Fruit fly (Drosophila melanogaster) whole organism, embryonic: Measurements from ENCODE around the gene Rok.
A peak's percentile ranks its signal among the peaks of the same experiment; 100 is the strongest.

Experiments used
- Atf3 ChIP-seq: fragments of 200-800 bp; sonication (Bioruptor generic); optimal IDR thresholded peaks from 3 replicates; lab custom pipeline; 2016; ENCODE audit warnings: missing biosample characterization, missing genetic modification characterization
- Awh ChIP-seq: fragments of 200-800 bp; sonication (Bioruptor generic); IDR thresholded peaks from 2 replicates; pipeline ENCODE4, ENCODE4 v1.3.6; 2022; ENCODE audit warnings: missing biosample characterization, missing genetic modification characterization
- CG11085 ChIP-seq: fragments of 200-800 bp; sonication (Bioruptor generic); IDR thresholded peaks from 2 replicates; pipeline ENCODE4 v1.3.6; 2022; ENCODE audit warnings: missing biosample characterization, missing genetic modification characterization
- CG12071 ChIP-seq: fragments of 200-800 bp; sonication (Bioruptor generic); optimal IDR thresholded peaks from 3 replicates; lab custom pipeline; 2018; ENCODE audit warnings: missing biosample characterization, mild to moderate bottlenecking, missing genetic modification characterization
- CG12155 ChIP-seq: fragments of 200-800 bp; sonication (Bioruptor generic); optimal IDR thresholded peaks from 3 replicates; lab custom pipeline; 2016; ENCODE audit warnings: missing biosample characterization, missing genetic modification characterization
- CG15073 ChIP-seq: fragments of 200-800 bp; sonication (Bioruptor generic); optimal IDR thresholded peaks from 2 replicates; lab custom pipeline; 2016; ENCODE audit warnings: missing biosample characterization, missing genetic modification characterization
- CG15479 ChIP-seq: fragments of 200-800 bp; sonication (Bioruptor generic); optimal IDR thresholded peaks from 3 replicates; lab custom pipeline; 2019; ENCODE audit warnings: missing biosample characterization, mild to moderate bottlenecking, missing genetic modification characterization, moderate library complexity
- CG17912 ChIP-seq: fragments of 200-800 bp; sonication (Bioruptor generic); optimal IDR thresholded peaks from 2 replicates; lab custom pipeline; 2018; ENCODE audit warnings: missing biosample characterization, mild to moderate bottlenecking, missing genetic modification characterization
- CG18599 ChIP-seq: fragments of 200-800 bp; sonication (Bioruptor generic); optimal IDR thresholded peaks from 3 replicates; lab custom pipeline; 2017; ENCODE audit warnings: missing biosample characterization, missing genetic modification characterization, mild to moderate bottlenecking, moderate library complexity, missing genetic modification reagents
- CG2129 ChIP-seq: fragments of 200-800 bp; sonication (Bioruptor generic); IDR thresholded peaks from 2 replicates; pipeline ENCODE4 v1.3.6; 2022; ENCODE audit warnings: missing biosample characterization, missing genetic modification characterization; ENCODE audit not compliant: partially characterized antibody
- CG2889 ChIP-seq: fragments of 200-800 bp; sonication (Bioruptor generic); IDR thresholded peaks from 3 replicates; pipeline ENCODE4 v1.3.6; 2022; ENCODE audit warnings: missing biosample characterization, missing genetic modification characterization
- CG31441 ChIP-seq: fragments of 200-800 bp; sonication (Bioruptor generic); IDR thresholded peaks from 2 replicates; pipeline ENCODE4 v1.3.6; 2022; ENCODE audit warnings: missing biosample characterization, missing genetic modification characterization
- CG33557 ChIP-seq: fragments of 200-800 bp; sonication (Bioruptor generic); optimal IDR thresholded peaks from 2 replicates; lab custom pipeline; 2019; ENCODE audit warnings: missing biosample characterization, mild to moderate bottlenecking, missing genetic modification characterization, moderate library complexity
- CG3407 ChIP-seq: fragments of 200-800 bp; sonication (Bioruptor generic); optimal IDR thresholded peaks from 2 replicates; lab custom pipeline; 2018; ENCODE audit warnings: missing biosample characterization, mild to moderate bottlenecking, missing genetic modification characterization
- CG4424 ChIP-seq: fragments of 200-800 bp; sonication (Bioruptor generic); optimal IDR thresholded peaks from 3 replicates; lab custom pipeline; 2016; ENCODE audit warnings: missing biosample characterization, missing genetic modification characterization
- CG7271 ChIP-seq: fragments of 200-800 bp; sonication (Bioruptor generic); optimal IDR thresholded peaks from 2 replicates; lab custom pipeline; 2018; ENCODE audit warnings: missing biosample characterization, mild to moderate bottlenecking, missing genetic modification characterization, moderate library complexity
- CG7745 ChIP-seq: fragments of 200-800 bp; sonication (Bioruptor generic); optimal IDR thresholded peaks from 2 replicates; lab custom pipeline; 2018; ENCODE audit warnings: missing biosample characterization, mild to moderate bottlenecking, missing genetic modification characterization, moderate library complexity
- CG8478 ChIP-seq: fragments of >200 bp; optimal IDR thresholded peaks from 2 replicates; lab custom pipeline; 2018
- CG9437 ChIP-seq: fragments of 200-800 bp; sonication (Bioruptor generic); optimal IDR thresholded peaks from 2 replicates; lab custom pipeline; 2018; ENCODE audit warnings: missing biosample characterization, mild to moderate bottlenecking, missing genetic modification characterization
- CG9932 ChIP-seq: fragments of 200-800 bp; sonication (Bioruptor generic); IDR thresholded peaks from 2 replicates; pipeline ENCODE4 v1.3.6; 2022; ENCODE audit warnings: missing biosample characterization, missing genetic modification characterization
- Dad ChIP-seq: fragments of 200-800 bp; sonication (Bioruptor generic); optimal IDR thresholded peaks from 3 replicates; lab custom pipeline; 2016; ENCODE audit warnings: missing biosample characterization, missing genetic modification characterization
- Dip2 ChIP-seq: fragments of 200-800 bp; sonication (Bioruptor generic); IDR thresholded peaks from 2 replicates; pipeline ENCODE4 v1.3.6; 2022; ENCODE audit warnings: missing biosample characterization, missing genetic modification characterization
- Fer1 ChIP-seq: fragments of 200-800 bp; sonication (Bioruptor generic); optimal IDR thresholded peaks from 2 replicates; lab custom pipeline; 2017; ENCODE audit warnings: missing biosample characterization, mild to moderate bottlenecking, missing genetic modification characterization
- Fer3 ChIP-seq: fragments of 200-800 bp; sonication (Bioruptor generic); optimal IDR thresholded peaks from 2 replicates; lab custom pipeline; 2018; ENCODE audit warnings: missing biosample characterization, mild to moderate bottlenecking, missing genetic modification characterization, moderate library complexity
- HLH3B ChIP-seq: fragments of 200-800 bp; sonication (Bioruptor generic); IDR thresholded peaks from 2 replicates; pipeline ENCODE4 v1.3.6; 2022; ENCODE audit warnings: missing biosample characterization, missing genetic modification characterization
- HmgZ ChIP-seq: fragments of 200-800 bp; sonication (Bioruptor generic); optimal IDR thresholded peaks from 2 replicates; lab custom pipeline; 2018; ENCODE audit warnings: missing biosample characterization, mild to moderate bottlenecking, missing genetic modification characterization
- Nf-YC ChIP-seq: fragments of 200-800 bp; optimal IDR thresholded peaks from 3 replicates; lab custom pipeline; 2019; ENCODE audit warnings: missing biosample characterization, mild to moderate bottlenecking, missing genetic modification characterization, moderate library complexity
- NfI ChIP-seq: fragments of 200-800 bp; sonication (Bioruptor generic); optimal IDR thresholded peaks from 3 replicates; lab custom pipeline; 2018; ENCODE audit warnings: missing biosample characterization, mild to moderate bottlenecking, missing genetic modification characterization, moderate library complexity
- Pdp1 ChIP-seq, 2 experiments: fragments of 200-800 bp; sonication (Bioruptor generic); optimal IDR thresholded peaks; 3 replicates each; lab custom pipeline; 2016; ENCODE audit warnings: missing biosample characterization in 2 of 2, missing genetic modification characterization in 2 of 2, mild to moderate bottlenecking in 1 of 2, moderate library complexity in 1 of 2
- Tbp ChIP-seq: fragments of >200 bp; optimal IDR thresholded peaks from 2 replicates; lab custom pipeline; 2018; ENCODE audit warnings: missing biosample characterization, missing genetic modification characterization
- Usf ChIP-seq: fragments of 200-800 bp; sonication (Bioruptor generic); optimal IDR thresholded peaks from 2 replicates; lab custom pipeline; 2017; ENCODE audit warnings: missing genotype, missing biosample characterization, missing genetic modification characterization
- ato ChIP-seq: fragments of 200-800 bp; sonication (Bioruptor generic); IDR thresholded peaks from 2 replicates; pipeline ENCODE4 v1.3.6; 2022; ENCODE audit warnings: missing biosample characterization, missing genetic modification characterization; ENCODE audit not compliant: partially characterized antibody
- caup ChIP-seq: fragments of 200-800 bp; sonication (Bioruptor generic); optimal IDR thresholded peaks from 3 replicates; lab custom pipeline; 2017; ENCODE audit warnings: missing biosample characterization, mild to moderate bottlenecking, missing genetic modification characterization, moderate library complexity; ENCODE audit not compliant: severe bottlenecking
- crol ChIP-seq: fragments of 200-800 bp; sonication (Bioruptor generic); IDR thresholded peaks from 2 replicates; pipeline ENCODE4 v1.3.6; 2022; ENCODE audit warnings: missing biosample characterization, missing genetic modification characterization
- dysf ChIP-seq: fragments of 200-800 bp; sonication (Bioruptor generic); IDR thresholded peaks from 3 replicates; pipeline ENCODE4 v1.3.6; 2022; ENCODE audit warnings: missing biosample characterization, missing genetic modification characterization
- grn ChIP-seq: fragments of 200-800 bp; sonication (Bioruptor generic); optimal IDR thresholded peaks from 3 replicates; lab custom pipeline; 2017; ENCODE audit warnings: missing biosample characterization, missing genetic modification characterization
- gt ChIP-seq: fragments of 200-800 bp; sonication (Bioruptor generic); IDR thresholded peaks from 2 replicates; pipeline ENCODE4 v1.3.6; 2022; ENCODE audit warnings: missing biosample characterization, missing genetic modification characterization
- h ChIP-seq: fragments of >200 bp; optimal IDR thresholded peaks from 2 replicates; lab custom pipeline; 2017
- hb ChIP-seq: fragments of 200-800 bp; sonication (Bioruptor generic); IDR thresholded peaks from 3 replicates; pipeline ENCODE4 v1.3.6; 2022; ENCODE audit warnings: missing biosample characterization, missing genetic modification characterization; ENCODE audit not compliant: partially characterized antibody
- knrl ChIP-seq: fragments of 200-800 bp; sonication (Bioruptor generic); IDR thresholded peaks from 3 replicates; pipeline ENCODE4 v1.3.6; 2022; ENCODE audit warnings: missing biosample characterization, missing genetic modification characterization; ENCODE audit not compliant: partially characterized antibody
- lilli ChIP-seq: fragments of 200-800 bp; sonication (Bioruptor generic); optimal IDR thresholded peaks from 3 replicates; lab custom pipeline; 2016; ENCODE audit warnings: missing biosample characterization, missing genetic modification characterization
- lola ChIP-seq, 3 experiments: fragments of >200 bp in 2 of 3; fragments of 200-800 bp in 1 of 3; sonication (Bioruptor generic) in 1 of 3; optimal IDR thresholded peaks; 2 replicates each; lab custom pipeline; 2017 to 2019; ENCODE audit warnings: missing biosample characterization in 3 of 3, missing genetic modification characterization in 3 of 3, mild to moderate bottlenecking in 1 of 3, moderate library complexity in 1 of 3
- pros ChIP-seq: fragments of 200-800 bp; sonication (Bioruptor generic); optimal IDR thresholded peaks from 3 replicates; lab custom pipeline; 2019; ENCODE audit warnings: missing biosample characterization, mild to moderate bottlenecking, missing genetic modification characterization, moderate library complexity
- run ChIP-seq: fragments of 200-800 bp; sonication (Bioruptor generic); optimal IDR thresholded peaks from 3 replicates; lab custom pipeline; 2018; ENCODE audit warnings: missing biosample characterization, mild to moderate bottlenecking, missing genetic modification characterization
- seq ChIP-seq: fragments of 200-800 bp; sonication (Bioruptor generic); IDR thresholded peaks from 2 replicates; pipeline ENCODE4 v1.3.6; 2022; ENCODE audit warnings: missing biosample characterization, missing genetic modification characterization
- tgo ChIP-seq: fragments of 200-800 bp; sonication (Bioruptor generic); IDR thresholded peaks from 3 replicates; pipeline ENCODE4 v1.3.6; 2022; ENCODE audit warnings: missing biosample characterization, missing genetic modification characterization
- tup ChIP-seq: fragments of 200-800 bp; sonication (Bioruptor generic); optimal IDR thresholded peaks from 2 replicates; lab custom pipeline; 2016; ENCODE audit warnings: missing biosample characterization, mild to moderate bottlenecking, missing genetic modification characterization, moderate library complexity
- vnd ChIP-seq: fragments of 200-800 bp; sonication (Bioruptor generic); IDR thresholded peaks from 3 replicates; pipeline ENCODE4 v1.3.6; 2022; ENCODE audit warnings: missing biosample characterization, missing genetic modification characterization; ENCODE audit not compliant: partially characterized antibody
- vvl ChIP-seq: fragments of 200-800 bp; sonication (Bioruptor generic); IDR thresholded peaks from 2 replicates; pipeline ENCODE4 v1.3.6; 2022; ENCODE audit warnings: missing biosample characterization, missing genetic modification characterization

Rok gene

dm6 chrX:16640260-16641100, 3.3 kb upstream of the Rok start, which contains the start of the genes SNRPG and mthl1 (continued):
- TF ChIP-seq HLH3B (GFP tag; lab: Robert Waterston, UW): peak; percentile 89
- peak; percentile 49 for TF ChIP-seq CG3407
- TF ChIP-seq CG33557: no peak
- TF ChIP-seq Dad: peak; percentile 70
- no peak for TF ChIP-seq CG15479 (GFP tag; lab: Kevin White, UChicago)
- peak; percentile 87 for TF ChIP-seq CG11085 (GFP tag; lab: Robert Waterston, UW)
- peak; percentile 92 for TF ChIP-seq tgo (GFP tag; lab: Robert Waterston, UW)
- TF ChIP-seq dysf (GFP tag; lab: Robert Waterston, UW): peak; percentile 94
- peak; percentile 81 for TF ChIP-seq CG12155 (GFP tag; lab: Kevin White, UChicago)
- TF ChIP-seq seq (GFP tag; lab: Robert Waterston, UW): peak; percentile 81
- no peak for TF ChIP-seq CG17912 (GFP tag; lab: Kevin White, UChicago)
- peak; percentile 37 for TF ChIP-seq HmgZ (tag; lab: Kevin White, UChicago)
- TF ChIP-seq crol: peak; percentile 75
- peak; percentile 76 for TF ChIP-seq CG4424 (GFP tag; lab: Kevin White, UChicago)
- TF ChIP-seq CG2129 (GFP tag; lab: Robert Waterston, UW): no peak
- TF ChIP-seq CG2889 (GFP tag; lab: Robert Waterston, UW): peak; percentile 92
- peak; percentile 70 for TF ChIP-seq CG18599 (GFP tag; lab: Kevin White, UChicago)
- peak; percentile 64 for TF ChIP-seq Atf3 (GFP tag; lab: Kevin White, UChicago)
- peak; percentile 70 to 80 for TF ChIP-seq Pdp1 (GFP tag; optimal IDR thresholded peaks at IDR 0.05; lab: Kevin White, UChicago)
- TF ChIP-seq Tbp (GFP tag; lab: Kevin White, UChicago): no peak
- TF ChIP-seq h (lab: Kevin White, UChicago): no peak
- TF ChIP-seq Awh (GFP tag; lab: Robert Waterston, UW): peak; percentile 90
- TF ChIP-seq CG7745: no peak
- no peak for TF ChIP-seq hb
- peak; percentile 79 for TF ChIP-seq Fer3 (tag; lab: Kevin White, UChicago)
- peak; percentile 46 for TF ChIP-seq Nf-YC
- TF ChIP-seq knrl (GFP tag; lab: Robert Waterston, UW): peak; percentile 75
- TF ChIP-seq Dip2 (GFP tag; lab: Robert Waterston, UW): no peak
- TF ChIP-seq CG31441 (GFP tag; lab: Robert Waterston, UW): peak; percentile 74
- TF ChIP-seq CG8478 (lab: Kevin White, UChicago): no peak
- no peak for TF ChIP-seq CG7271 (tag; lab: Kevin White, UChicago)
- TF ChIP-seq tup (GFP tag; lab: Kevin White, UChicago): peak; percentile 35
- peak; percentile 78 for TF ChIP-seq gt (GFP tag; lab: Robert Waterston, UW)
- TF ChIP-seq CG15073 (GFP tag; lab: Kevin White, UChicago): peak; percentile 44
- peak; percentile 46; the same call in 1 of the 2 replicates for TF ChIP-seq ato (GFP tag; lab: Robert Waterston, UW)
- TF ChIP-seq vvl: peak; percentile 94
- TF ChIP-seq Fer1: peak; percentile 3
- peak; percentile 55 for TF ChIP-seq lilli
- peak; percentile 12 for TF ChIP-seq grn (GFP tag; lab: Kevin White, UChicago)
- TF ChIP-seq caup: peak; percentile 68
- TF ChIP-seq CG9932: peak; percentile 95
- peak; percentile 66 for TF ChIP-seq vnd (GFP tag; lab: Robert Waterston, UW)
- peak; percentile 56 for TF ChIP-seq CG9437
- no peak for TF ChIP-seq pros (GFP tag; lab: Kevin White, UChicago)
- peak; percentile 79 for TF ChIP-seq NfI (GFP tag; lab: Kevin White, UChicago)
- TF ChIP-seq run (tag; lab: Kevin White, UChicago): no peak
- TF ChIP-seq lola (GFP tag; optimal IDR thresholded peaks at IDR 0.05; lab: Kevin White, UChicago): peak in 2 of 3 experiments; percentile 55 to 74
- TF ChIP-seq Usf (GFP tag; lab: Kevin White, UChicago): peak; percentile 85
- TF ChIP-seq CG12071 (GFP tag; lab: Kevin White, UChicago): peak; percentile 23
